Fruit fly (Drosophila melanogaster): Measurements from ENCODE around the gene CG7573.

The CG7573 gene

dm6 chr3L:11278448-11279320 lies 32.9 kb upstream of the CG7573 start (continued):
- TF ChIP-seq CG12769 (tag; optimal IDR thresholded peaks at IDR 0.05) (peak; percentile 5), sr (GFP tag; IDR thresholded peaks at IDR 0.05) (peak; percentile 90; the same call in 2 of the 3 replicates), HmgD (GFP tag; optimal IDR thresholded peaks at IDR 0.05) (no peak), Aef1 (GFP tag; IDR thresholded peaks at IDR 0.05) (no peak), Bgb (GFP tag; IDR thresholded peaks at IDR 0.05; ENCODE audit: partially characterized antibody) (no peak), kay (GFP tag; optimal IDR thresholded peaks at IDR 0.05) (no peak), HLH54F (GFP tag; optimal IDR thresholded peaks at IDR 0.05) (no peak), CG16815 (GFP tag; optimal IDR thresholded peaks at IDR 0.05) (peak; percentile 29), nom (GFP tag; optimal IDR thresholded peaks at IDR 0.05) (no peak), CrebB (tag; optimal IDR thresholded peaks at IDR 0.05) (no peak), NC2α (GFP tag; optimal IDR thresholded peaks at IDR 0.05) (no peak), CG1602 (GFP tag; optimal IDR thresholded peaks at IDR 0.05) (no peak), z (GFP tag; IDR thresholded peaks at IDR 0.05) (no peak), HHEX (GFP tag; optimal IDR thresholded peaks at IDR 0.05) (peak; percentile 3), fu2 (GFP tag; optimal IDR thresholded peaks at IDR 0.05) (no peak), chif (GFP tag; optimal IDR thresholded peaks at IDR 0.05) (no peak), btn (GFP tag; optimal IDR thresholded peaks at IDR 0.05) (no peak), GATAe (GFP tag; conservative IDR thresholded peaks at IDR 0.05) (no peak), hb (GFP tag; IDR thresholded peaks at IDR 0.05; ENCODE audit: partially characterized antibody) (no peak), CG17359 (tag; optimal IDR thresholded peaks at IDR 0.05) (no peak), D19A (tag; optimal IDR thresholded peaks at IDR 0.05) (no peak), ab (GFP tag; optimal IDR thresholded peaks at IDR 0.05) (no peak), CG4328 (GFP tag; optimal IDR thresholded peaks at IDR 0.05) (peak; percentile 10), CG9817 (tag; optimal IDR thresholded peaks at IDR 0.05) (no peak), pita (GFP tag; optimal IDR thresholded peaks at IDR 0.05) (no peak), CG8765 (GFP tag; IDR thresholded peaks at IDR 0.05) (no peak), unc-4 (GFP tag; IDR thresholded peaks at IDR 0.05; ENCODE audit: partially characterized antibody) (no peak), CG12391 (tag; optimal IDR thresholded peaks at IDR 0.05) (peak; percentile 45), CG7556 (GFP tag; optimal IDR thresholded peaks at IDR 0.05) (peak; percentile 70), ap (GFP tag; IDR thresholded peaks at IDR 0.05) (no peak), Lim3 (GFP tag; IDR thresholded peaks at IDR 0.05) (no peak), Eip74EF (GFP tag; optimal IDR thresholded peaks at IDR 0.05) (no peak), CG2116 (GFP tag; optimal IDR thresholded peaks at IDR 0.05) (no peak), CG18764 (GFP tag; optimal IDR thresholded peaks at IDR 0.05) (no peak), Bdp1 (GFP tag; optimal IDR thresholded peaks at IDR 0.05) (no peak), Fer3 (tag; optimal IDR thresholded peaks at IDR 0.05) (no peak), oc (tag; optimal IDR thresholded peaks at IDR 0.05) (no peak), CG10274 (GFP tag; optimal IDR thresholded peaks at IDR 0.05) (no peak), Kr (GFP tag; optimal IDR thresholded peaks at IDR 0.05) (no peak), CG1603 (tag; optimal IDR thresholded peaks at IDR 0.05) (no peak), pnt (GFP tag; optimal IDR thresholded peaks at IDR 0.05) (no peak), eyg (GFP tag; optimal IDR thresholded peaks at IDR 0.05) (no peak), lbe (GFP tag; optimal IDR thresholded peaks at IDR 0.05) (no peak), MTF-1 (GFP tag; optimal IDR thresholded peaks at IDR 0.05; ENCODE audit: borderline replicate concordance) (no peak), CG2199 (GFP tag; IDR thresholded peaks at IDR 0.05) (peak; percentile 45; the same call in 1 of the 3 replicates), dati (GFP tag; IDR thresholded peaks at IDR 0.05) (peak; percentile 40; the same call in 1 of the 2 replicates), cg (GFP tag; optimal IDR thresholded peaks at IDR 0.05) (no peak), D19B (GFP tag; optimal IDR thresholded peaks at IDR 0.05) (no peak), CG1024 (GFP tag; IDR thresholded peaks at IDR 0.05) (no peak)

Measured in whole organism, embryonic.